Fruit fly (Drosophila melanogaster) Kc167 (cell line): Measurements from ENCODE around the gene CG31937.

Source experiments
- Sin3A ChIP-seq: fragments of >200 bp; optimal IDR thresholded peaks from 2 replicates; lab custom pipeline; 2018; ENCODE audit warnings: missing external identifiers
- h ChIP-seq: fragments of >200 bp; optimal IDR thresholded peaks from 3 replicates; lab custom pipeline; 2018; ENCODE audit warnings: missing external identifiers
- psq ChIP-seq: fragments of >200 bp; optimal IDR thresholded peaks from 2 replicates; lab custom pipeline; 2017; ENCODE audit warnings: missing external identifiers

DNA sequence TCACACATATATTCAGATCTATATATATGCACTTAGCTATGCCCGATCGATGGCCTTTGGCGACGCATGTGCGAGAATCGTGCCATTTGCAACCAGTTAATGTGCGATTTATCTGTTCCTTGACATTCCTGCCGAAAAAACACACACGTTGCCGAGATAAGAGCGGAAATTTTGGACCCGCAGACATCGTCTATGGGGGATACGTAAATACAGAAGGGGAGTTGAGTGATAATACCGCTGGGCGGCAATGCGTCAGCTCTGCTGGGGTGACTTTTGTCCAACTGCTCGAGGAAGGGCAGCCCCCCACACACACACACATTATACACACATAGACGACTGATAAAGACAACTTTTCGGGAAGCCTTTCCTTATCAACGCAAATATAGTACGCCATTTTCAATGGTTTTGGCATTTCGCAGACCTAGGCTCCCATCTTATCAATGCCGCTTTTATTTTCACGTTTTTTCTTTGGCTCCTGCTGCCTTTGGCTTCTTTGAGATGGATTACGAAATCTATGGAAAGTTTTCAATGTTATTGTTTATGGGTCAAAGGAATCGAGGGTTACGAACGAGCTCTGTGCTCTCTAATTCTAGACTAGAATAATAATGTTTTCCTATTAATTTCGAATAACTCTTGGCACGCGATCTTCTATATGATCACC is 8.7 kb upstream of the CG31937 start:
- TF ChIP-seq psq (lab: Kevin White, UChicago) (no peak), Sin3A (lab: Kevin White, UChicago) (no peak), h (lab: Kevin White, UChicago) (no peak)
